Worm (Caenorhabditis elegans) whole organism, midembryonic: Measurements from ENCODE around the gene sucl-1.

ENCODE experiments used
- flt-1 ChIP-seq: fragments of 200-800 bp; sonication (Bioruptor generic); IDR thresholded peaks from 2 replicates; pipeline ENCODE4 v1.3.6; 2022; ENCODE audit warnings: missing genetic modification characterization, missing compliant biosample characterization
- tab-1 ChIP-seq: fragments of 200-800 bp; sonication (Bioruptor generic); IDR thresholded peaks from 2 replicates; pipeline ENCODE4 v1.3.6; 2022; ENCODE audit warnings: missing genetic modification characterization, missing compliant biosample characterization
- ztf-23 ChIP-seq: fragments of 200-800 bp; sonication (Bioruptor generic); IDR thresholded peaks from 2 replicates; pipeline ENCODE4 v1.3.6; 2022; ENCODE audit warnings: missing genetic modification reagents, missing genetic modification characterization, missing compliant biosample characterization

ce11 chrX:14751911-14752310, 1.9 kb upstream of the sucl-1 start, which contains the start of gene C05G5.3:
- no peak for TF ChIP-seq flt-1
- no peak for TF ChIP-seq tab-1 (GFP tag; lab: Robert Waterston, UW)
- no peak for TF ChIP-seq ztf-23
